Comparison of ENCODE assay signal across 5 fruit fly cellular contexts in genomic region chr3R:9963179-9963905, dm6.
TF ChIP-seq lines count a peak whose summit lies in the region.

No protein-coding gene starts in this region.

- no peak for TF ChIP-seq CTCF in whole organism, embryonic (GFP tag; optimal IDR thresholded peaks at IDR 0.05; lab: Kevin White, UChicago)

TF ChIP-seq in whole organism, 6 proteins besides CTCF, POLR2A, EP300 and RAD21:
- TF ChIP-seq EcR (GFP tag; optimal IDR thresholded peaks at IDR 0.05; lab: Kevin White, UChicago) (peak; percentile 66 to 88), psq (optimal IDR thresholded peaks at IDR 0.05; lab: Kevin White, UChicago) (no peak), pan (optimal IDR thresholded peaks at IDR 0.05; lab: Kevin White, UChicago) (no peak), Dll (optimal IDR thresholded peaks at IDR 0.05; lab: Kevin White, UChicago) (no peak), usp (GFP tag; optimal IDR thresholded peaks at IDR 0.05; lab: Kevin White, UChicago) (no peak), CG8478 (optimal IDR thresholded peaks at IDR 0.05; lab: Kevin White, UChicago) (no peak)

TF ChIP-seq in whole organism, embryonic, 481 proteins besides CTCF, POLR2A, EP300 and RAD21:
- no peak for TF ChIP-seq hkb (optimal IDR thresholded peaks at IDR 0.05; lab: Kevin White, UChicago)
- TF ChIP-seq hkb (GFP tag; IDR thresholded peaks at IDR 0.05; lab: Robert Waterston, UW) = no peak
- TF ChIP-seq nmo (GFP tag; optimal IDR thresholded peaks at IDR 0.05; lab: Kevin White, UChicago) = no peak
- TF ChIP-seq wdn (GFP tag; IDR thresholded peaks at IDR 0.05; lab: Robert Waterston, UW) = no peak
- TF ChIP-seq bsh (GFP tag; optimal IDR thresholded peaks at IDR 0.05; lab: Kevin White, UChicago) = peak in 1 of 2 experiments; percentile 62
- TF ChIP-seq CG16815 (GFP tag; optimal IDR thresholded peaks at IDR 0.05; lab: Kevin White, UChicago) = no peak
- peak; percentile 26 for TF ChIP-seq Ets65A (GFP tag; lab: Kevin White, UChicago)
- no peak for TF ChIP-seq rib (GFP tag; IDR thresholded peaks at IDR 0.05; lab: Robert Waterston, UW)
- TF ChIP-seq CoRest (tag; optimal IDR thresholded peaks at IDR 0.05; lab: Kevin White, UChicago) = no peak
- TF ChIP-seq jigr1 (GFP tag; IDR thresholded peaks at IDR 0.05; lab: Robert Waterston, UW) = no peak
- no peak for TF ChIP-seq zen (tag; optimal IDR thresholded peaks at IDR 0.05; lab: Kevin White, UChicago)
- TF ChIP-seq CG9609 (GFP tag; optimal IDR thresholded peaks at IDR 0.05; lab: Kevin White, UChicago) = no peak
- TF ChIP-seq nom (GFP tag; optimal IDR thresholded peaks at IDR 0.05; lab: Kevin White, UChicago) = peak; percentile 85
- no peak for TF ChIP-seq sima (GFP tag; optimal IDR thresholded peaks at IDR 0.05; lab: Kevin White, UChicago)

TF ChIP-seq in whole organism, prepupa, 60 proteins besides CTCF, POLR2A, EP300 and RAD21 (continues in another document):
- peak; percentile 44 for TF ChIP-seq Eip75B (GFP tag; optimal IDR thresholded peaks at IDR 0.05; lab: Kevin White, UChicago)
- TF ChIP-seq pdm3 (GFP tag; optimal IDR thresholded peaks at IDR 0.05; lab: Kevin White, UChicago) = peak; percentile 51
- TF ChIP-seq Gug (GFP tag; IDR thresholded peaks at IDR 0.05; lab: Robert Waterston, UW) = peak; percentile 32; the same call in 1 of the 2 replicates
- peak; percentile 35 for TF ChIP-seq Met (GFP tag; optimal IDR thresholded peaks at IDR 0.05; lab: Kevin White, UChicago)
- TF ChIP-seq Eip78C (GFP tag; lab: Kevin White, UChicago) = peak; percentile 87
- no peak for TF ChIP-seq Hr39 (GFP tag; optimal IDR thresholded peaks at IDR 0.05; lab: Kevin White, UChicago)
- TF ChIP-seq salr (GFP tag; optimal IDR thresholded peaks at IDR 0.05; lab: Kevin White, UChicago) = peak; percentile 54 to 68
- peak; percentile 68 for TF ChIP-seq CG8119 (GFP tag; IDR thresholded peaks at IDR 0.05; lab: Robert Waterston, UW)
- peak; percentile 41; the same call in 1 of the 2 replicates for TF ChIP-seq CG15336 (GFP tag; IDR thresholded peaks at IDR 0.05; lab: Robert Waterston, UW)
- TF ChIP-seq CG7368 (GFP tag; optimal IDR thresholded peaks at IDR 0.05; lab: Kevin White, UChicago) = peak; percentile 44
- peak; percentile 35 for TF ChIP-seq CG31627 (GFP tag; optimal IDR thresholded peaks at IDR 0.05; lab: Kevin White, UChicago)
- TF ChIP-seq acj6 (GFP tag; optimal IDR thresholded peaks at IDR 0.05; lab: Kevin White, UChicago) = peak; percentile 70
- peak; percentile 1 for TF ChIP-seq Sox14 (GFP tag; optimal IDR thresholded peaks at IDR 0.05; lab: Kevin White, UChicago)
- TF ChIP-seq fd59A (GFP tag; optimal IDR thresholded peaks at IDR 0.05; lab: Kevin White, UChicago) = peak; percentile 73
- peak; percentile 64 for TF ChIP-seq CG8632 (GFP tag; optimal IDR thresholded peaks at IDR 0.05; lab: Kevin White, UChicago)
- TF ChIP-seq CG1621 (tag; optimal IDR thresholded peaks at IDR 0.05; lab: Kevin White, UChicago) = peak; percentile 56
- TF ChIP-seq Blimp-1 (GFP tag; optimal IDR thresholded peaks at IDR 0.05; lab: Kevin White, UChicago) = no peak
- no peak for TF ChIP-seq fd85E (GFP tag; optimal IDR thresholded peaks at IDR 0.05; lab: Kevin White, UChicago)
- TF ChIP-seq CG10631 (GFP tag; optimal IDR thresholded peaks at IDR 0.05; lab: Kevin White, UChicago) = peak; percentile 87
- peak; percentile 26 for TF ChIP-seq Sox102F (GFP tag; optimal IDR thresholded peaks at IDR 0.05; lab: Kevin White, UChicago)
- TF ChIP-seq lz (GFP tag; optimal IDR thresholded peaks at IDR 0.05; lab: Kevin White, UChicago) = peak; percentile 65
- TF ChIP-seq CG3032 (tag; optimal IDR thresholded peaks at IDR 0.05; lab: Kevin White, UChicago) = peak; percentile 90
- TF ChIP-seq Eip93F (GFP tag; optimal IDR thresholded peaks at IDR 0.05; lab: Kevin White, UChicago) = peak; percentile 43
- peak; percentile 82 for TF ChIP-seq dsx (GFP tag; optimal IDR thresholded peaks at IDR 0.05; lab: Kevin White, UChicago; ENCODE audit: poor library complexity, severe bottlenecking)

TF ChIP-seq in whole organism, pupa, 21 proteins besides CTCF, POLR2A, EP300 and RAD21:
- TF ChIP-seq CG8301 (tag; optimal IDR thresholded peaks at IDR 0.05; lab: Kevin White, UChicago) (peak; percentile 69), Pif1B (GFP tag; optimal IDR thresholded peaks at IDR 0.05; lab: Kevin White, UChicago) (peak; percentile 59), Snoo (tag; optimal IDR thresholded peaks at IDR 0.05; lab: Kevin White, UChicago) (peak; percentile 68), CG9948 (tag; optimal IDR thresholded peaks at IDR 0.05; lab: Kevin White, UChicago) (peak; percentile 90), CG12605 (GFP tag; IDR thresholded peaks at IDR 0.05; lab: Robert Waterston, UW) (peak; percentile 43; the same call in 1 of the 2 replicates), Pif1A (GFP tag; optimal IDR thresholded peaks at IDR 0.05; lab: Kevin White, UChicago) (peak; percentile 63), CG10348 (GFP tag; IDR thresholded peaks at IDR 0.05; lab: Robert Waterston, UW) (no peak), CG34367 (tag; optimal IDR thresholded peaks at IDR 0.05; lab: Kevin White, UChicago) (peak; percentile 69), D1 (tag; optimal IDR thresholded peaks at IDR 0.05; lab: Kevin White, UChicago) (peak; percentile 49), CG15710 (tag; optimal IDR thresholded peaks at IDR 0.05; lab: Kevin White, UChicago) (peak; percentile 91), fd96Ca (GFP tag; IDR thresholded peaks at IDR 0.05; lab: Robert Waterston, UW) (0 out of 3 replicates have a peak, but pooled peaks have one; percentile 26), CG14655 (GFP tag; optimal IDR thresholded peaks at IDR 0.05; lab: Kevin White, UChicago) (peak; percentile 86), Ets98B (GFP tag; IDR thresholded peaks at IDR 0.05; lab: Robert Waterston, UW) (peak; percentile 35; the same call in 1 of the 2 replicates), EcR (GFP tag; optimal IDR thresholded peaks at IDR 0.05; lab: Kevin White, UChicago) (peak; percentile 99), CG8159 (tag; optimal IDR thresholded peaks at IDR 0.05; lab: Kevin White, UChicago) (peak; percentile 91), gl (tag; optimal IDR thresholded peaks at IDR 0.05; lab: Kevin White, UChicago) (peak; percentile 80), CG4496 (GFP tag; IDR thresholded peaks at IDR 0.05; lab: Robert Waterston, UW) (peak; percentile 58; the same call in 2 of the 3 replicates), CG13204 (GFP tag; optimal IDR thresholded peaks at IDR 0.05; lab: Kevin White, UChicago) (peak; percentile 79), rn (GFP tag; IDR thresholded peaks at IDR 0.05; lab: Robert Waterston, UW) (peak; percentile 40; the same call in 1 of the 2 replicates), CG32121 (GFP tag; IDR thresholded peaks at IDR 0.05; lab: Robert Waterston, UW) (no peak), CG17806 (tag; optimal IDR thresholded peaks at IDR 0.05; lab: Kevin White, UChicago) (peak; percentile 83)

TF ChIP-seq in whole organism, wandering third instar larva, 38 proteins besides CTCF, POLR2A, EP300 and RAD21:
- no peak for TF ChIP-seq jim (GFP tag; optimal IDR thresholded peaks at IDR 0.05; lab: Kevin White, UChicago)
- TF ChIP-seq Myc (optimal IDR thresholded peaks at IDR 0.05; lab: Kevin White, UChicago) = no peak
- peak in 1 of 2 experiments; percentile 61 for TF ChIP-seq foxo (GFP tag; optimal IDR thresholded peaks at IDR 0.05; lab: Kevin White, UChicago)
- peak; percentile 1 for TF ChIP-seq Sp1 (GFP tag; optimal IDR thresholded peaks at IDR 0.05; lab: Kevin White, UChicago)
- peak; percentile 28 for TF ChIP-seq dmrt93B (GFP tag; optimal IDR thresholded peaks at IDR 0.05; lab: Kevin White, UChicago)
- peak; percentile 73 for TF ChIP-seq HLH106 (tag; optimal IDR thresholded peaks at IDR 0.05; lab: Kevin White, UChicago)
- TF ChIP-seq fru (GFP tag; optimal IDR thresholded peaks at IDR 0.05; lab: Kevin White, UChicago) = peak; percentile 44
- peak; percentile 17 for TF ChIP-seq psq (GFP tag; optimal IDR thresholded peaks at IDR 0.05; lab: Kevin White, UChicago)
- peak; percentile 20 for TF ChIP-seq Hnf4 (GFP tag; optimal IDR thresholded peaks at IDR 0.05; lab: Kevin White, UChicago)
- no peak for TF ChIP-seq Jra (GFP tag; optimal IDR thresholded peaks at IDR 0.05; lab: Kevin White, UChicago)
